Worm (Caenorhabditis elegans): ENCODE measurements around the gene lsy-2.
A peak's percentile ranks its signal among the peaks of the same experiment; 100 is the strongest.

The lsy-2 gene

DNA sequence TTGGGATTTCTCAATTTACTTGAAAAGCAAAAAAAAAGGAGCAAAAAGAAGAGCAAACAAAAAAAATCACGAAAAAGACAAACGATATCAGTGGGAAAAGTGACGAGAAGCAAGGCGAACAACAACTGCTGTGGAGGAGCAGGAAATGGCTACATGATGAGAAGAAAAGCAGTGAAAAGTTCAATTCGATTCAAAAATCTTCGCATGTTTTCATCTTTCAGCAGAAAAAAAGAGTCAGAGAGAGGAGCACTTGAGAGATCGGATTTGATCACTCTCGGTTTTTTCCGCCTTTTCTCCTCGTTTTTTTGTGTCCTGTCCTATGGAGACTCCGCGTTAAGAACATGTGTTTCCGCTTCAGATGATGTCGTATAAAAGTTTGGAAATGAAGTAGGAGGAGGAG, 49.4 kb downstream of the lsy-2 start (continued):
- TF ChIP-seq irx-1 (tag; optimal IDR thresholded peaks at IDR 0.05): no peak
- TF ChIP-seq grh-1 (GFP tag; IDR thresholded peaks at IDR 0.05): no peak
- TF ChIP-seq jun-1 (tag; optimal IDR thresholded peaks at IDR 0.05): no peak
- TF ChIP-seq ztf-4 (tag; optimal IDR thresholded peaks at IDR 0.05): no peak
- no peak for TF ChIP-seq nhr-20 (tag; optimal IDR thresholded peaks at IDR 0.05)
- TF ChIP-seq pax-3 (tag; optimal IDR thresholded peaks at IDR 0.05): no peak
- TF ChIP-seq sox-4 (tag; optimal IDR thresholded peaks at IDR 0.05): no peak
- TF ChIP-seq nhr-19 (GFP tag; conservative IDR thresholded peaks at IDR 0.05): no peak
- no peak for TF ChIP-seq nhr-90 (tag; optimal IDR thresholded peaks at IDR 0.05; ENCODE audit: poor library complexity)
- TF ChIP-seq mdl-1 (tag; optimal IDR thresholded peaks at IDR 0.05): no peak
- no peak for TF ChIP-seq xbp-1 (tag; optimal IDR thresholded peaks at IDR 0.05)
- TF ChIP-seq F16B12.6 (tag; optimal IDR thresholded peaks at IDR 0.05): no peak
- TF ChIP-seq ceh-88 (GFP tag; IDR thresholded peaks at IDR 0.05): no peak
- TF ChIP-seq hpl-2 (GFP tag; optimal IDR thresholded peaks at IDR 0.05): no peak
- no peak for TF ChIP-seq elt-2 (tag; optimal IDR thresholded peaks at IDR 0.05)
- TF ChIP-seq fkh-10 (GFP tag; optimal IDR thresholded peaks at IDR 0.05): peak; percentile 91
- no peak for TF ChIP-seq vab-15 (tag; optimal IDR thresholded peaks at IDR 0.05)
- no peak for TF ChIP-seq unc-86 (tag; optimal IDR thresholded peaks at IDR 0.05)
- TF ChIP-seq fos-1 (tag; optimal IDR thresholded peaks at IDR 0.05): no peak
- no peak for TF ChIP-seq Y116A8C.19 (tag; optimal IDR thresholded peaks at IDR 0.05; ENCODE audit: borderline replicate concordance)
- no peak for TF ChIP-seq tlp-1 (tag; optimal IDR thresholded peaks at IDR 0.05)
- TF ChIP-seq efl-3 (GFP tag; optimal IDR thresholded peaks at IDR 0.05): no peak
- TF ChIP-seq lin-14 (GFP tag; optimal IDR thresholded peaks at IDR 0.05): peak; percentile 86
- no peak for TF ChIP-seq blmp-1 (tag; optimal IDR thresholded peaks at IDR 0.05)
- no peak for TF ChIP-seq unc-130 (tag; optimal IDR thresholded peaks at IDR 0.05)
- no peak for TF ChIP-seq nhr-12 (tag; optimal IDR thresholded peaks at IDR 0.05)
- TF ChIP-seq zip-4 (GFP tag; optimal IDR thresholded peaks at IDR 0.05): no peak
- TF ChIP-seq lin-35 (GFP tag; optimal IDR thresholded peaks at IDR 0.05): no peak
- no peak for TF ChIP-seq tbx-2 (tag; optimal IDR thresholded peaks at IDR 0.05)
- TF ChIP-seq elt-3 (tag; optimal IDR thresholded peaks at IDR 0.05): no peak
- peak; percentile 34 for TF ChIP-seq nhr-71 (tag; optimal IDR thresholded peaks at IDR 0.05)
- no peak for TF ChIP-seq egl-13 (tag; optimal IDR thresholded peaks at IDR 0.05)
- no peak for TF ChIP-seq lin-13 (GFP tag; optimal IDR thresholded peaks at IDR 0.05)
- TF ChIP-seq skn-1 (tag; optimal IDR thresholded peaks at IDR 0.05): peak; percentile 19
- no peak for TF ChIP-seq swsn-7 (tag; optimal IDR thresholded peaks at IDR 0.05)
- no peak for TF ChIP-seq zag-1 (tag; optimal IDR thresholded peaks at IDR 0.05)
- no peak for TF ChIP-seq lin-15B (tag; optimal IDR thresholded peaks at IDR 0.05)
- TF ChIP-seq ceh-8 (GFP tag; optimal IDR thresholded peaks at IDR 0.05): no peak
- TF ChIP-seq nhr-28 (tag; optimal IDR thresholded peaks at IDR 0.05): no peak
- no peak for TF ChIP-seq mab-9 (GFP tag; IDR thresholded peaks at IDR 0.05)
- no peak for TF ChIP-seq C34B4.2 (tag; optimal IDR thresholded peaks at IDR 0.05)
- peak in 1 of 2 experiments; percentile 27 for TF ChIP-seq lsy-2 (tag; optimal IDR thresholded peaks at IDR 0.05)
- TF ChIP-seq pqm-1 (tag; optimal IDR thresholded peaks at IDR 0.05): no peak
- TF ChIP-seq unc-30 (tag; optimal IDR thresholded peaks at IDR 0.05): no peak
- TF ChIP-seq isw-1 (GFP tag; IDR thresholded peaks at IDR 0.05): no peak
- TF ChIP-seq C04F5.9 (tag; optimal IDR thresholded peaks at IDR 0.05): no peak
- no peak for TF ChIP-seq pag-3 (tag; optimal IDR thresholded peaks at IDR 0.05; ENCODE audit: borderline replicate concordance, insufficient read depth)
- no peak for TF ChIP-seq mep-1 (tag; optimal IDR thresholded peaks at IDR 0.05)
- no peak for TF ChIP-seq nhr-85 (tag)
- TF ChIP-seq ces-1 (GFP tag; optimal IDR thresholded peaks at IDR 0.05): no peak
- no peak for TF ChIP-seq snpc-4 (tag; optimal IDR thresholded peaks at IDR 0.05)
- no peak for TF ChIP-seq nhr-11 (tag; optimal IDR thresholded peaks at IDR 0.05)
- TF ChIP-seq ceh-82 (tag; optimal IDR thresholded peaks at IDR 0.05): no peak
- TF ChIP-seq ztf-11 (tag; optimal IDR thresholded peaks at IDR 0.05): no peak

Data from whole organism, L1 larva.